Worm (Caenorhabditis elegans) whole organism, L3 larva: Measurements from ENCODE around the gene R11D1.13.

ENCODE experiments used
- aly-2 ChIP-seq: fragments of 150-350 bp; optimal IDR thresholded peaks from 2 replicates; lab custom pipeline; 2014; ENCODE audit warnings: missing biosample characterization, missing genetic modification characterization
- ceh-82 ChIP-seq: fragments of 150-350 bp; optimal IDR thresholded peaks from 2 replicates; lab custom pipeline; 2014; ENCODE audit warnings: missing biosample characterization, missing genetic modification characterization

- TF ChIP-seq ceh-82 (tag; lab: Kevin White, UChicago): no peak
- no peak for TF ChIP-seq aly-2
Observed at ce11 chrV:12728062-12728665, 1.2 kb downstream of the R11D1.13 start, which contains the start of the genes rpl-28 and mrpl-49.
